Worm (Caenorhabditis elegans): ENCODE results near the gene Y37D8A.5.

Y37D8A.5 gene

ce11 chrIII:12855394-12855793 lies at the start of gene Y37D8A.5:
Gene Y37D8A.5, minus strand, starts transcription at chrIII:12855494.
- no peak for TF ChIP-seq repo-1 (tag; optimal IDR thresholded peaks at IDR 0.05)
- no peak for TF ChIP-seq ekl-4 (GFP tag; IDR thresholded peaks at IDR 0.05)
- TF ChIP-seq dpl-1 (GFP tag; optimal IDR thresholded peaks at IDR 0.05): no peak
- no peak for TF ChIP-seq sptf-2 (GFP tag; optimal IDR thresholded peaks at IDR 0.05)
- no peak for TF ChIP-seq tlf-1 (GFP tag; optimal IDR thresholded peaks at IDR 0.05)
- TF ChIP-seq fkh-3 (tag; optimal IDR thresholded peaks at IDR 0.05): no peak
- no peak for TF ChIP-seq mel-28 (tag; optimal IDR thresholded peaks at IDR 0.05; ENCODE audit: borderline replicate concordance)
- TF ChIP-seq Y67H2A.10 (GFP tag; conservative IDR thresholded peaks at IDR 0.05): no peak
- no peak for TF ChIP-seq hmg-20 (GFP tag; IDR thresholded peaks at IDR 0.05)
- no peak for TF ChIP-seq let-607 (tag; optimal IDR thresholded peaks at IDR 0.05)
- no peak for TF ChIP-seq pha-4 (tag; optimal IDR thresholded peaks at IDR 0.05)
- TF ChIP-seq attf-5 (GFP tag; optimal IDR thresholded peaks at IDR 0.05): no peak
- no peak for TF ChIP-seq mxl-1 (tag; optimal IDR thresholded peaks at IDR 0.05)
- TF ChIP-seq nhr-90 (tag; optimal IDR thresholded peaks at IDR 0.05): no peak

DNA sequence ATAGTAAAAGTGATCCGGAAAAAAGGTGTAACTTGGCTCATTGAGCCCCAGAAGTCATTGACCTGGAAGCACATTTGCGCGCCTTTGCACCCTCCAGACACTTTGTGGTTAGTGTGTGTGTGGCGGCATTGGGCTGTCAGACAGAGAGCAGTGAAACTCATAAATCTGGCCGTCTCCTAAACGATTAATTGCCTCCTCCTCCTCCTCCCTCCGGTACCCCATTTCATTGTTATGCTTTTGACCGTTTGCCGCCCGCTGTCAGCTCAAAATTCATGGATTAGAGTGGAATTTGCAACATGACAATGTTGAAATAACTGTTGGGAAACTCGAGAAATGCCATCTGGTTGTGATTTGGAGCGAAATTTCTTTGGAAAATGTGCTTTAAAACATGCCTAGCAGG lies 48.8 kb upstream of the Y37D8A.5 start:
- no peak for TF ChIP-seq nfya-1 (tag; optimal IDR thresholded peaks at IDR 0.05; ENCODE audit: borderline replicate concordance, insufficient read depth)
- TF ChIP-seq F33H1.4 (GFP tag; IDR thresholded peaks at IDR 0.05): no peak
- no peak for TF ChIP-seq B0035.1 (tag; optimal IDR thresholded peaks at IDR 0.05)
- TF ChIP-seq let-607 (tag; optimal IDR thresholded peaks at IDR 0.05): no peak
- TF ChIP-seq tbp1 (GFP tag; optimal IDR thresholded peaks at IDR 0.05): no peak
- no peak for TF ChIP-seq zfh-2 (GFP tag; conservative IDR thresholded peaks at IDR 0.05)
- no peak for TF ChIP-seq hlh-26 (GFP tag; conservative IDR thresholded peaks at IDR 0.05)
- TF ChIP-seq ama-1 (optimal IDR thresholded peaks at IDR 0.05): no peak
- no peak for TF ChIP-seq ama-1 (GFP tag; optimal IDR thresholded peaks at IDR 0.05)
- no peak for TF ChIP-seq ztf-3 (GFP tag; optimal IDR thresholded peaks at IDR 0.05)
- TF ChIP-seq ccch-3 (GFP tag; optimal IDR thresholded peaks at IDR 0.05): no peak
- no peak for TF ChIP-seq sptf-2 (GFP tag; optimal IDR thresholded peaks at IDR 0.05)

- TF ChIP-seq nhr-179 (tag; optimal IDR thresholded peaks at IDR 0.05) (no peak), Y79H2A.3 (GFP tag; conservative IDR thresholded peaks at IDR 0.05) (no peak), let-526 (GFP tag; IDR thresholded peaks at IDR 0.05) (no peak), aptf-3 (GFP tag; IDR thresholded peaks at IDR 0.05) (no peak), die-1 (tag; optimal IDR thresholded peaks at IDR 0.05) (no peak), K12H6.12 (tag; optimal IDR thresholded peaks at IDR 0.05) (no peak), Y95B8A.8 (GFP tag; IDR thresholded peaks at IDR 0.05) (no peak), nfya-1 (tag; optimal IDR thresholded peaks at IDR 0.05; ENCODE audit: borderline replicate concordance, insufficient read depth) (no peak), F57C9.4 (tag; optimal IDR thresholded peaks at IDR 0.05) (no peak), egrh-3 (GFP tag; IDR thresholded peaks at IDR 0.05) (no peak), D2030.7 (GFP tag; IDR thresholded peaks at IDR 0.05) (no peak), ets-4 (GFP tag; optimal IDR thresholded peaks at IDR 0.05) (no peak), bed-2 (GFP tag; IDR thresholded peaks at IDR 0.05) (no peak), F10E7.11 (tag; optimal IDR thresholded peaks at IDR 0.05) (no peak), chd-7 (tag; optimal IDR thresholded peaks at IDR 0.05) (no peak), lin-26 (GFP tag; IDR thresholded peaks at IDR 0.05) (no peak), dpl-1 (GFP tag; optimal IDR thresholded peaks at IDR 0.05) (no peak)
These were observed 38.9 kb upstream of the Y37D8A.5 start for ce11 chrIII:12894207-12894606.
